Worm (Caenorhabditis elegans): ENCODE data around the gene C14B9.2.

ce11 chrIII:8099022-8099421, 34.4 kb upstream of the C14B9.2 start, which contains the start of gene K06H7.1:
- TF ChIP-seq pqm-1 (tag; optimal IDR thresholded peaks at IDR 0.05) (no peak), tbx-2 (tag; optimal IDR thresholded peaks at IDR 0.05) (no peak), ztf-11 (tag; optimal IDR thresholded peaks at IDR 0.05) (no peak), nhr-237 (tag; optimal IDR thresholded peaks at IDR 0.05) (no peak), ces-1 (GFP tag; optimal IDR thresholded peaks at IDR 0.05) (no peak), zag-1 (tag; optimal IDR thresholded peaks at IDR 0.05) (no peak), pax-3 (tag; optimal IDR thresholded peaks at IDR 0.05) (no peak), aly-2 (tag; optimal IDR thresholded peaks at IDR 0.05) (no peak), blmp-1 (tag; optimal IDR thresholded peaks at IDR 0.05) (no peak)

All from whole organism, L1 larva.